Fruit fly (Drosophila melanogaster) whole organism: ENCODE data around the gene Herp.

Source experiments
- Dll ChIP-seq: fragments of >200 bp; optimal IDR thresholded peaks from 2 replicates; lab custom pipeline; 2017
- pan ChIP-seq: fragments of >200 bp; optimal IDR thresholded peaks from 2 replicates; lab custom pipeline; 2017

DNA sequence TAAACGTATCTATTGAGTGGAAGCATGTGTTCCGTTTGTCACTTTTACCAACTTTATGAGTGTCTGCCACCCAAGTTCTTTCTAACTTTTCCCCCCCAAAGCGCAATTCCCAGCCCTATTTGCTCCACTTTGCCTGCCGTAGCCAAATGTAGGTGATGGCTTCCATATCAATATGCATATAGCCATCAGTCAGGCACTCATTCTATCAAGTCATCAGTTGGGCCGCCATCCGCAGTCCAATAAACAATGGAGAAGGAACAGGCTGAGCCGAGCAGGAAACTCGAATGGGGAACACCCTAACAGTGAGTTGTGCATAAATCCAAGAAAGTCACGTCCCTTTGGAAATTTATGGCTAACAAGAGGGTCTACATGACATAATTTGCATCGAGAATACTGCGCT, 7.7 kb upstream of the Herp start:
- TF ChIP-seq pan: no peak
- TF ChIP-seq Dll: no peak
